Worm (Caenorhabditis elegans) whole organism, young adult: Measurements from ENCODE around the gene eif-2D.
A peak's percentile ranks its signal among the peaks of the same experiment; 100 is the strongest.
"Not testable (repeated sequence)": the region's sequence is repeated elsewhere in the genome, so short reads cannot be mapped to it uniquely, and the experiment has no call there.

ENCODE experiments used
- F37B4.10 ChIP-seq: fragments of 200-800 bp; sonication (Bioruptor generic); IDR thresholded peaks from 2 replicates; pipeline ENCODE4 v1.3.6; 2022; ENCODE audit warnings: missing genetic modification characterization, missing compliant biosample characterization
- F39B2.1 ChIP-seq: fragments of 200-800 bp; sonication (Bioruptor generic); IDR thresholded peaks from 2 replicates; pipeline ENCODE4 v1.3.6; 2022; ENCODE audit warnings: missing genetic modification reagents, missing genetic modification characterization, missing compliant biosample characterization
- F57A8.1 ChIP-seq: fragments of 200-800 bp; sonication (Bioruptor generic); optimal IDR thresholded peaks from 2 replicates; lab custom pipeline; 2018; ENCODE audit warnings: mild to moderate bottlenecking, missing genetic modification characterization, moderate library complexity, missing compliant biosample characterization
- akir-1 ChIP-seq: fragments of 200-800 bp; sonication (Bioruptor generic); optimal IDR thresholded peaks from 2 replicates; lab custom pipeline; 2018; ENCODE audit warnings: mild to moderate bottlenecking, missing genetic modification characterization, moderate library complexity, missing compliant biosample characterization
- ama-1 ChIP-seq, 3 experiments: fragments of 150-350 bp in 1 of 3; sonication (generic microtip) in 2 of 3; optimal IDR thresholded peaks; 2 replicates each; lab custom pipeline; 2014 to 2018; ENCODE audit warnings: missing biosample characterization in 2 of 3, missing genetic modification characterization in 2 of 3, missing genetic modification reagents in 2 of 3
- aptf-2 ChIP-seq: fragments of 200-800 bp; sonication (Bioruptor generic); conservative IDR thresholded peaks from 2 replicates; pipeline ENCODE4 v1.3.6; 2022; ENCODE audit warnings: missing genetic modification reagents, missing genetic modification characterization, missing compliant biosample characterization
- atf-7 ChIP-seq: sonication (generic microtip); optimal IDR thresholded peaks from 2 replicates; lab custom pipeline; 2017; ENCODE audit warnings: mild to moderate bottlenecking, missing genetic modification characterization, missing compliant biosample characterization
- ceh-27 ChIP-seq: fragments of 200-800 bp; sonication (Bioruptor generic); optimal IDR thresholded peaks from 2 replicates; lab custom pipeline; 2018; ENCODE audit warnings: mild to moderate bottlenecking, missing genetic modification characterization, moderate library complexity, missing compliant biosample characterization
- ceh-79 ChIP-seq: sonication (generic microtip); optimal IDR thresholded peaks from 2 replicates; lab custom pipeline; 2017; ENCODE audit warnings: mild to moderate bottlenecking, missing genetic modification characterization, missing compliant biosample characterization
- ceh-91 ChIP-seq: fragments of 200-800 bp; sonication (Bioruptor generic); IDR thresholded peaks from 2 replicates; pipeline ENCODE4 v1.3.6; 2022; ENCODE audit warnings: missing genetic modification reagents, missing genetic modification characterization, missing compliant biosample characterization
- dox-1 ChIP-seq: fragments of 200-800 bp; sonication (Bioruptor generic); IDR thresholded peaks from 2 replicates; pipeline ENCODE4 v1.3.6; 2022; ENCODE audit warnings: missing genetic modification reagents, missing genetic modification characterization, missing compliant biosample characterization
- efl-1 ChIP-seq: fragments of 150-350 bp; optimal IDR thresholded peaks from 2 replicates; lab custom pipeline; 2014; ENCODE audit warnings: missing biosample characterization, missing genetic modification reagents, missing genetic modification characterization
- egl-18 ChIP-seq: fragments of 200-800 bp; sonication (Bioruptor generic); IDR thresholded peaks from 2 replicates; pipeline ENCODE4 v1.3.6; 2022; ENCODE audit warnings: missing genetic modification reagents, missing genetic modification characterization, missing compliant biosample characterization
- egrh-3 ChIP-seq: fragments of 200-800 bp; sonication (Bioruptor generic); IDR thresholded peaks from 2 replicates; pipeline ENCODE4 v1.3.6; 2022; ENCODE audit warnings: missing genetic modification reagents, missing genetic modification characterization, missing compliant biosample characterization
- ekl-4 ChIP-seq: fragments of 200-800 bp; sonication (Bioruptor generic); IDR thresholded peaks from 2 replicates; pipeline ENCODE4 v1.3.6; 2022; ENCODE audit warnings: missing genetic modification reagents, missing genetic modification characterization, missing compliant biosample characterization
- fkh-3 ChIP-seq: sonication (generic microtip); optimal IDR thresholded peaks from 2 replicates; lab custom pipeline; 2016; ENCODE audit warnings: mild to moderate bottlenecking, missing genetic modification characterization, missing compliant biosample characterization
- hlh-26 ChIP-seq: fragments of 200-800 bp; sonication (Bioruptor generic); conservative IDR thresholded peaks from 2 replicates; pipeline ENCODE4 v1.3.6; 2022; ENCODE audit warnings: missing genetic modification reagents, missing genetic modification characterization, missing compliant biosample characterization
- hmg-1.2 ChIP-seq: fragments of 200-800 bp; sonication (Bioruptor generic); IDR thresholded peaks from 2 replicates; pipeline ENCODE4 v1.3.6; 2022; ENCODE audit warnings: missing genetic modification reagents, missing genetic modification characterization, missing compliant biosample characterization
- hsf-1 ChIP-seq: fragments of 200-800 bp; sonication (Bioruptor generic); IDR thresholded peaks from 2 replicates; pipeline ENCODE4 v1.3.6; 2022; ENCODE audit warnings: missing genetic modification reagents, missing genetic modification characterization, missing compliant biosample characterization
- let-607 ChIP-seq, 2 experiments: fragments of 200-800 bp in 1 of 2; sonication (Bioruptor generic) in 1 of 2; sonication (generic microtip) in 1 of 2; optimal IDR thresholded peaks; 2 replicates each; lab custom pipeline; 2016 to 2018; ENCODE audit warnings: mild to moderate bottlenecking in 2 of 2, missing compliant biosample characterization in 2 of 2, missing genetic modification characterization in 2 of 2, moderate library complexity in 2 of 2, missing genotype in 1 of 2
- mcd-1 ChIP-seq: fragments of 200-800 bp; sonication (Bioruptor generic); IDR thresholded peaks from 2 replicates; pipeline ENCODE4 v1.3.6; 2022; ENCODE audit warnings: missing genetic modification reagents, missing genetic modification characterization, missing compliant biosample characterization
- mel-28 ChIP-seq: sonication (generic microtip); optimal IDR thresholded peaks from 2 replicates; lab custom pipeline; 2016; ENCODE audit warnings: borderline replicate concordance, mild to moderate bottlenecking, missing genetic modification characterization, missing compliant biosample characterization
- mxl-1 ChIP-seq: sonication (generic microtip); optimal IDR thresholded peaks from 2 replicates; lab custom pipeline; 2016; ENCODE audit warnings: missing genetic modification characterization, missing compliant biosample characterization
- nfya-1 ChIP-seq: sonication (generic microtip); optimal IDR thresholded peaks from 2 replicates; lab custom pipeline; 2017; ENCODE audit warnings: antibody characterized with exemption, missing compliant biosample characterization, missing genetic modification characterization, borderline replicate concordance; ENCODE audit not compliant: insufficient read depth
- nhr-120 ChIP-seq: fragments of 200-800 bp; sonication (Bioruptor generic); IDR thresholded peaks from 2 replicates; pipeline ENCODE4 v1.3.6; 2022; ENCODE audit warnings: missing genetic modification characterization, missing compliant biosample characterization
- pbrm-1 ChIP-seq: fragments of 200-800 bp; sonication (Bioruptor generic); IDR thresholded peaks from 2 replicates; pipeline ENCODE4 v1.3.6; 2022; ENCODE audit warnings: missing genetic modification reagents, missing genetic modification characterization, missing compliant biosample characterization
- repo-1 ChIP-seq: sonication (generic microtip); optimal IDR thresholded peaks from 2 replicates; lab custom pipeline; 2017; ENCODE audit warnings: mild to moderate bottlenecking, missing genetic modification characterization, missing compliant biosample characterization
- sea-2 ChIP-seq: fragments of 200-800 bp; sonication (Bioruptor generic); IDR thresholded peaks from 2 replicates; pipeline ENCODE4 v1.3.6; 2022; ENCODE audit warnings: missing genetic modification characterization, missing compliant biosample characterization
- snpc-1.1 ChIP-seq: sonication (generic microtip); optimal IDR thresholded peaks from 2 replicates; lab custom pipeline; 2017; ENCODE audit warnings: missing genetic modification characterization, mild to moderate bottlenecking, missing compliant biosample characterization, antibody characterized with exemption, moderate library complexity, missing genotype, missing genetic modification reagents; ENCODE audit not compliant: insufficient read depth
- snpc-4 ChIP-seq, 5 experiments: fragments of 150-350 bp in 1 of 5; sonication (generic microtip) in 4 of 5; optimal IDR thresholded peaks; 2 replicates each; lab custom pipeline; 2014 to 2018; ENCODE audit warnings: missing genetic modification characterization in 5 of 5, missing biosample characterization in 3 of 5, antibody characterized with exemption in 2 of 5, mild to moderate bottlenecking in 2 of 5, missing compliant biosample characterization in 2 of 5, missing genotype in 2 of 5, moderate library complexity in 2 of 5, missing genetic modification reagents in 1 of 5
- sptf-2 ChIP-seq: fragments of 200-800 bp; sonication (Bioruptor generic); optimal IDR thresholded peaks from 2 replicates; lab custom pipeline; 2018; ENCODE audit warnings: mild to moderate bottlenecking, missing genetic modification characterization, missing compliant biosample characterization
- tlf-1 ChIP-seq: fragments of 200-800 bp; sonication (Bioruptor generic); optimal IDR thresholded peaks from 2 replicates; lab custom pipeline; 2018; ENCODE audit warnings: mild to moderate bottlenecking, missing genetic modification characterization, missing compliant biosample characterization
- unc-62 ChIP-seq: fragments of 150-350 bp; optimal IDR thresholded peaks from 2 replicates; lab custom pipeline; 2014; ENCODE audit warnings: missing biosample characterization, missing genetic modification reagents, missing genetic modification characterization
- xnd-1 ChIP-seq: sonication (generic microtip); optimal IDR thresholded peaks from 2 replicates; lab custom pipeline; 2016; ENCODE audit warnings: missing genotype, missing genetic modification reagents, missing genetic modification characterization, missing compliant biosample characterization
- zim-3 ChIP-seq: sonication (generic microtip); optimal IDR thresholded peaks from 2 replicates; lab custom pipeline; 2017; ENCODE audit warnings: mild to moderate bottlenecking, missing genetic modification characterization, moderate library complexity, missing compliant biosample characterization
- ztf-28 ChIP-seq: fragments of 200-800 bp; sonication (Bioruptor generic); IDR thresholded peaks from 2 replicates; pipeline ENCODE4 v1.3.6; 2022; ENCODE audit warnings: missing genetic modification reagents, missing genetic modification characterization, missing compliant biosample characterization
- ztf-6 ChIP-seq: fragments of 200-800 bp; sonication (Bioruptor generic); IDR thresholded peaks from 2 replicates; pipeline ENCODE4 v1.3.6; 2022; ENCODE audit warnings: missing genetic modification reagents, missing genetic modification characterization, missing compliant biosample characterization

Gene eif-2D

ce11 chrII:5688959-5689358 is 2.6 kb upstream of the eif-2D start, which contains the start of gene C25H3.11 (continued):
- TF ChIP-seq pbrm-1 (GFP tag; lab: Robert Waterston, UW) (peak; percentile 7; the same call in 1 of the 2 replicates), repo-1 (tag; lab: Kevin White, UChicago) (peak; percentile 31), hmg-1.2 (GFP tag; lab: Robert Waterston, UW) (0 out of 2 replicates have a peak, but pooled peaks have one; percentile 19), egl-18 (GFP tag; lab: Robert Waterston, UW) (no peak), sptf-2 (GFP tag; lab: Kevin White, UChicago) (no peak), unc-62 (no peak), ama-1 (optimal IDR thresholded peaks at IDR 0.05; lab: Kevin White, UChicago) (no peak), ama-1 (GFP tag; optimal IDR thresholded peaks at IDR 0.05; lab: Kevin White, UChicago) (no peak)
- TF ChIP-seq, all 124 proteins: peak for 23

- TF ChIP-seq snpc-1.1 (tag; lab: Kevin White, UChicago): peak; percentile 56
- not testable (repeated sequence) for TF ChIP-seq snpc-4 (GFP tag; optimal IDR thresholded peaks at IDR 0.05; lab: Kevin White, UChicago)
- peak in 2 of 4 experiments; percentile 64 to 82 for TF ChIP-seq snpc-4 (tag; optimal IDR thresholded peaks at IDR 0.05; lab: Kevin White, UChicago)
Observed at ce11 chrII:5692919-5693318, 1.4 kb downstream of the eif-2D start.

- TF ChIP-seq ceh-27 (GFP tag; lab: Kevin White, UChicago) (no peak), mcd-1 (GFP tag; lab: Robert Waterston, UW) (no peak), ekl-4 (GFP tag; lab: Robert Waterston, UW) (no peak), akir-1 (GFP tag; lab: Kevin White, UChicago) (no peak), mxl-1 (tag; lab: Kevin White, UChicago) (no peak)
Observed at ce11 chrII:5693893-5694292, 2.4 kb downstream of the eif-2D start, which contains the start of gene C25H3.3. Gene C25H3.3 (plus strand): TSS chrII:5694193.

- no peak for TF ChIP-seq xnd-1 (tag; lab: Kevin White, UChicago)
- TF ChIP-seq efl-1 (GFP tag; lab: Kevin White, UChicago): no peak
- TF ChIP-seq let-607 (tag; optimal IDR thresholded peaks at IDR 0.05; lab: Kevin White, UChicago): no peak
- TF ChIP-seq pbrm-1 (GFP tag; lab: Robert Waterston, UW): no peak
- no peak for TF ChIP-seq unc-62
- TF ChIP-seq hsf-1 (GFP tag; lab: Robert Waterston, UW): no peak
- TF ChIP-seq mel-28: no peak
Observed at ce11 chrII:5694798-5695197, 3.3 kb downstream of the eif-2D start, which contains the start of gene C25H3.14. Gene C25H3.14 (plus strand): TSS chrII:5695098.

ce11 chrII:5696218-5696617 is 4.7 kb downstream of the eif-2D start:
- TF ChIP-seq fkh-3 (tag; lab: Kevin White, UChicago) (no peak), F39B2.1 (GFP tag; lab: Robert Waterston, UW) (no peak), atf-7 (no peak), ztf-28 (no peak), aptf-2 (GFP tag; lab: Robert Waterston, UW) (no peak), tlf-1 (GFP tag; lab: Kevin White, UChicago) (no peak), ceh-79 (tag; lab: Kevin White, UChicago) (no peak), dox-1 (GFP tag; lab: Robert Waterston, UW) (no peak), F57A8.1 (GFP tag; lab: Kevin White, UChicago) (no peak), sptf-2 (GFP tag; lab: Kevin White, UChicago) (no peak), sea-2 (GFP tag; lab: Robert Waterston, UW) (no peak), egrh-3 (no peak), nhr-120 (no peak), nfya-1 (no peak), ztf-6 (no peak), ceh-91 (no peak), snpc-1.1 (tag; lab: Kevin White, UChicago) (no peak), hlh-26 (GFP tag; lab: Robert Waterston, UW) (no peak), zim-3 (tag; lab: Kevin White, UChicago) (no peak), F37B4.10 (GFP tag; lab: Robert Waterston, UW) (no peak)
- TF ChIP-seq, all 124 proteins: peak for 0
